Worm (Caenorhabditis elegans) whole organism, L1 larva: ENCODE measurements around the gene R07A4.4.

ENCODE experiments used
- C16A3.4 ChIP-seq: fragments of 150-350 bp; optimal IDR thresholded peaks from 2 replicates; lab custom pipeline; 2014; ENCODE audit warnings: missing biosample characterization, missing genetic modification characterization
- aha-1 ChIP-seq: fragments of 150-350 bp; optimal IDR thresholded peaks from 2 replicates; lab custom pipeline; 2014; ENCODE audit warnings: missing biosample characterization, missing genetic modification characterization
- aly-2 ChIP-seq: fragments of 150-350 bp; optimal IDR thresholded peaks from 2 replicates; lab custom pipeline; 2014; ENCODE audit warnings: missing biosample characterization, missing genetic modification characterization
- ama-1 ChIP-seq: fragments of 150-350 bp; optimal IDR thresholded peaks from 2 replicates; lab custom pipeline; 2014
- blmp-1 ChIP-seq: fragments of 150-350 bp; optimal IDR thresholded peaks from 2 replicates; lab custom pipeline; 2014; ENCODE audit warnings: missing biosample characterization, missing genetic modification characterization
- ceh-63 ChIP-seq: fragments of 200-800 bp; sonication (Bioruptor generic); optimal IDR thresholded peaks from 2 replicates; lab custom pipeline; 2018; ENCODE audit warnings: mild to moderate bottlenecking, missing genetic modification characterization, missing compliant biosample characterization
- ceh-82 ChIP-seq, 3 experiments: fragments of 150-350 bp in 1 of 3; sonication (generic microtip) in 2 of 3; optimal IDR thresholded peaks; 2 replicates each; lab custom pipeline; 2014 to 2017; ENCODE audit warnings: missing biosample characterization in 3 of 3, missing genetic modification characterization in 3 of 3
- ceh-88 ChIP-seq: fragments of 200-800 bp; sonication (Bioruptor generic); IDR thresholded peaks from 2 replicates; pipeline ENCODE4 v1.3.6; 2022; ENCODE audit warnings: missing genetic modification characterization, missing compliant biosample characterization
- ceh-90 ChIP-seq: sonication (generic microtip); optimal IDR thresholded peaks from 2 replicates; lab custom pipeline; 2016; ENCODE audit warnings: missing genetic modification characterization, missing compliant biosample characterization
- ces-1 ChIP-seq: fragments of 150-350 bp; optimal IDR thresholded peaks from 2 replicates; lab custom pipeline; 2014; ENCODE audit warnings: missing biosample characterization, missing genetic modification reagents, missing genetic modification characterization
- dpl-1 ChIP-seq, 3 experiments: fragments of 150-350 bp in 2 of 3; sonication (generic microtip) in 1 of 3; optimal IDR thresholded peaks; 2 replicates each; lab custom pipeline; 2014 to 2017; ENCODE audit warnings: missing biosample characterization in 3 of 3, missing genetic modification characterization in 3 of 3, missing genetic modification reagents in 3 of 3
- dsc-1 ChIP-seq: sonication (generic microtip); optimal IDR thresholded peaks from 2 replicates; lab custom pipeline; 2016; ENCODE audit warnings: mild to moderate bottlenecking, missing genetic modification characterization, missing compliant biosample characterization
- efl-1 ChIP-seq, 4 experiments: fragments of 150-350 bp; optimal IDR thresholded peaks in 3 of 4; peaks in 1 of 4; 1 replicate in 1 of 4; 2 replicates in 3 of 4; lab custom pipeline; 2014; ENCODE audit warnings: missing biosample characterization in 2 of 4, missing genetic modification characterization in 2 of 4, missing genetic modification reagents in 2 of 4
- egl-13 ChIP-seq: sonication (generic microtip); optimal IDR thresholded peaks from 2 replicates; lab custom pipeline; 2016; ENCODE audit warnings: missing genotype, missing genetic modification reagents, missing genetic modification characterization, missing compliant biosample characterization
- egl-27 ChIP-seq, 2 experiments: fragments of 150-350 bp in 1 of 2; sonication (generic microtip); optimal IDR thresholded peaks; 3 replicates each; lab custom pipeline; 2017 to 2018; ENCODE audit warnings: missing biosample characterization in 2 of 2, missing genetic modification characterization in 2 of 2, missing genetic modification reagents in 2 of 2
- elt-2 ChIP-seq: sonication (generic microtip); optimal IDR thresholded peaks from 2 replicates; lab custom pipeline; 2016; ENCODE audit warnings: missing genetic modification characterization, mild to moderate bottlenecking, inconsistent platforms, missing compliant biosample characterization, missing genetic modification reagents
- elt-3 ChIP-seq, 6 experiments: fragments of 150-350 bp in 1 of 6; sonication (generic microtip); optimal IDR thresholded peaks; 2 replicates each; lab custom pipeline; 2017 to 2018; ENCODE audit warnings: missing biosample characterization in 6 of 6, missing genetic modification characterization in 6 of 6, inconsistent platforms in 1 of 6
- ets-5 ChIP-seq: fragments of 200-800 bp; sonication (Bioruptor generic); IDR thresholded peaks from 2 replicates; pipeline ENCODE4 v1.3.6; 2022; ENCODE audit warnings: missing genetic modification characterization, missing compliant biosample characterization
- fkh-4 ChIP-seq: sonication (generic microtip); optimal IDR thresholded peaks from 2 replicates; lab custom pipeline; 2016; ENCODE audit warnings: missing compliant biosample characterization, missing genetic modification characterization, borderline replicate concordance
- fkh-8 ChIP-seq: sonication (generic microtip); optimal IDR thresholded peaks from 2 replicates; lab custom pipeline; 2016; ENCODE audit warnings: mild to moderate bottlenecking, missing genetic modification characterization, missing compliant biosample characterization
- fos-1 ChIP-seq: fragments of 150-350 bp; optimal IDR thresholded peaks from 2 replicates; lab custom pipeline; 2014; ENCODE audit warnings: missing biosample characterization, missing genetic modification characterization
- grh-1 ChIP-seq: fragments of 200-800 bp; sonication (Bioruptor generic); IDR thresholded peaks from 2 replicates; pipeline ENCODE4 v1.3.6; 2022; ENCODE audit warnings: missing genetic modification reagents, missing genetic modification characterization, missing compliant biosample characterization
- hlh-17 ChIP-seq: fragments of 200-800 bp; sonication (Bioruptor generic); optimal IDR thresholded peaks from 2 replicates; lab custom pipeline; 2018; ENCODE audit warnings: missing genetic modification characterization, mild to moderate bottlenecking, missing compliant biosample characterization, moderate library complexity, borderline replicate concordance
- hpl-2 ChIP-seq: fragments of 150-350 bp; optimal IDR thresholded peaks from 2 replicates; lab custom pipeline; 2014; ENCODE audit warnings: missing biosample characterization, missing genetic modification reagents, missing genetic modification characterization
- isw-1 ChIP-seq: fragments of 200-800 bp; sonication (Bioruptor generic); IDR thresholded peaks from 2 replicates; pipeline ENCODE4 v1.3.6; 2022; ENCODE audit warnings: missing genetic modification characterization, missing compliant biosample characterization
- lin-14 ChIP-seq: fragments of 200-800 bp; sonication (Bioruptor generic); optimal IDR thresholded peaks from 2 replicates; lab custom pipeline; 2018; ENCODE audit warnings: mild to moderate bottlenecking, missing genetic modification characterization, moderate library complexity, missing compliant biosample characterization
- lin-39 ChIP-seq: fragments of 150-350 bp; optimal IDR thresholded peaks from 2 replicates; lab custom pipeline; 2014; ENCODE audit warnings: missing biosample characterization, missing genetic modification reagents, missing genetic modification characterization
- lsy-2 ChIP-seq, 2 experiments: fragments of 150-350 bp; optimal IDR thresholded peaks; 2 replicates each; lab custom pipeline; 2014; ENCODE audit warnings: missing biosample characterization in 2 of 2, missing genetic modification characterization in 2 of 2
- mdl-1 ChIP-seq, 2 experiments: fragments of 150-350 bp; optimal IDR thresholded peaks; 2 replicates each; lab custom pipeline; 2014 to 2017; ENCODE audit warnings: missing biosample characterization in 2 of 2, missing genetic modification characterization in 2 of 2, inconsistent platforms in 1 of 2
- mef-2 ChIP-seq: fragments of 150-350 bp; optimal IDR thresholded peaks from 2 replicates; lab custom pipeline; 2014; ENCODE audit warnings: missing biosample characterization, missing genetic modification characterization
- nhr-11 ChIP-seq: fragments of 150-350 bp; optimal IDR thresholded peaks from 2 replicates; lab custom pipeline; 2014; ENCODE audit warnings: missing biosample characterization, missing genetic modification characterization
- nhr-19 ChIP-seq: fragments of 200-800 bp; sonication (Bioruptor generic); conservative IDR thresholded peaks from 2 replicates; pipeline ENCODE4 v1.3.6; 2022; ENCODE audit warnings: missing genetic modification characterization, missing compliant biosample characterization
- nhr-20 ChIP-seq: sonication (generic microtip); optimal IDR thresholded peaks from 2 replicates; lab custom pipeline; 2016; ENCODE audit warnings: mild to moderate bottlenecking, missing genetic modification characterization, missing compliant biosample characterization
- nhr-47 ChIP-seq: sonication (generic microtip); optimal IDR thresholded peaks from 2 replicates; lab custom pipeline; 2016; ENCODE audit warnings: mild to moderate bottlenecking, missing genetic modification characterization, moderate library complexity, missing compliant biosample characterization
- nhr-76 ChIP-seq: sonication (generic microtip); optimal IDR thresholded peaks from 2 replicates; lab custom pipeline; 2017; ENCODE audit warnings: missing biosample characterization, missing genetic modification characterization
- nhr-77 ChIP-seq: fragments of 150-350 bp; optimal IDR thresholded peaks from 2 replicates; lab custom pipeline; 2014; ENCODE audit warnings: missing biosample characterization, missing genetic modification characterization
- nhr-84 ChIP-seq: sonication (generic microtip); optimal IDR thresholded peaks from 2 replicates; lab custom pipeline; 2017; ENCODE audit warnings: missing biosample characterization, missing genetic modification characterization
- pag-3 ChIP-seq: sonication (generic microtip); optimal IDR thresholded peaks from 2 replicates; lab custom pipeline; 2017; ENCODE audit warnings: missing genetic modification characterization, mild to moderate bottlenecking, missing compliant biosample characterization, antibody characterized with exemption, borderline replicate concordance; ENCODE audit not compliant: insufficient read depth
- pax-3 ChIP-seq: fragments of 200-800 bp; sonication (Bioruptor generic); optimal IDR thresholded peaks from 2 replicates; lab custom pipeline; 2018; ENCODE audit warnings: mild to moderate bottlenecking, missing genetic modification characterization, moderate library complexity, missing compliant biosample characterization
- skn-1 ChIP-seq: fragments of 150-350 bp; optimal IDR thresholded peaks from 2 replicates; lab custom pipeline; 2014; ENCODE audit warnings: missing biosample characterization, missing genetic modification characterization
- snu-23 ChIP-seq: sonication (generic microtip); optimal IDR thresholded peaks from 2 replicates; lab custom pipeline; 2016; ENCODE audit warnings: missing genetic modification characterization, missing compliant biosample characterization
- sox-4 ChIP-seq: sonication (generic microtip); optimal IDR thresholded peaks from 2 replicates; lab custom pipeline; 2016; ENCODE audit warnings: missing genetic modification characterization, missing compliant biosample characterization
- swsn-7 ChIP-seq: sonication (generic microtip); optimal IDR thresholded peaks from 2 replicates; lab custom pipeline; 2016; ENCODE audit warnings: missing genetic modification characterization, missing compliant biosample characterization
- tlp-1 ChIP-seq: fragments of 150-350 bp; optimal IDR thresholded peaks from 2 replicates; lab custom pipeline; 2014; ENCODE audit warnings: missing biosample characterization, missing genetic modification characterization
- unc-130 ChIP-seq: fragments of 150-350 bp; optimal IDR thresholded peaks from 2 replicates; lab custom pipeline; 2017; ENCODE audit warnings: missing biosample characterization, missing genetic modification characterization, inconsistent platforms
- unc-86 ChIP-seq: sonication (generic microtip); optimal IDR thresholded peaks from 2 replicates; lab custom pipeline; 2016; ENCODE audit warnings: missing genetic modification characterization, missing compliant biosample characterization
- unc-98 ChIP-seq: fragments of 200-800 bp; sonication (Bioruptor generic); IDR thresholded peaks from 2 replicates; pipeline ENCODE4 v1.3.6; 2022; ENCODE audit warnings: missing genetic modification characterization, missing compliant biosample characterization
- vab-15 ChIP-seq: sonication (generic microtip); optimal IDR thresholded peaks from 2 replicates; lab custom pipeline; 2017; ENCODE audit warnings: missing genotype, mild to moderate bottlenecking, missing genetic modification characterization, missing compliant biosample characterization
- zag-1 ChIP-seq: fragments of 150-350 bp; optimal IDR thresholded peaks from 2 replicates; lab custom pipeline; 2014; ENCODE audit warnings: missing biosample characterization, missing genetic modification characterization
- zip-4 ChIP-seq: fragments of 200-800 bp; sonication (Bioruptor generic); optimal IDR thresholded peaks from 2 replicates; lab custom pipeline; 2018; ENCODE audit warnings: mild to moderate bottlenecking, missing genetic modification characterization, moderate library complexity, missing compliant biosample characterization

R07A4.4 gene

DNA sequence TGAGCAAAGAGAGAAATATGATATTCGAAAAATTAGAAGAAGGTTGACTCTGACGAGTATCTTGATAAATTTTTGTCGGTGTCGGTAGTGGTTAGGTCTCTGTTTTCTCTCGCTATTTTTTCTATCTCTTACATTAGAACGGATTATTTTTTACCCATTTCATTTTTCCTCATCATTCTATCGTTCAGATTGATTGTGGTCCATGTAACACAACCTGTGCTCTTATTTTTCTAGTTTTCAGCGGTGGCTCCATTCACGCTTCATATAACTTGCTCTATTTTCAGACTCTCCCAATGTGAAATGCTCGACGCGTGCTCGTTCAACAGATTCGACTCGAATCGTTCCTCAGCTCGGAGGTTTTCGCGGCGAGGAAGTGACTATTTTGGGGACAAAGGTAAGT is 23.5 kb downstream of the R07A4.4 start, which contains the start of gene egl-36:
TSS of gene egl-36 (plus strand) at position 301 of the 400 bp plus-strand sequence.
- TF ChIP-seq elt-3 (tag; optimal IDR thresholded peaks at IDR 0.05; lab: Kevin White, UChicago) (no peak), hlh-17 (no peak), ceh-88 (no peak), fkh-4 (tag; lab: Kevin White, UChicago) (no peak), lin-39 (tag; lab: Kevin White, UChicago) (no peak), zag-1 (no peak), ets-5 (no peak), ceh-90 (tag; lab: Kevin White, UChicago) (no peak), lin-14 (GFP tag; lab: Kevin White, UChicago) (no peak), elt-2 (tag; lab: Kevin White, UChicago) (no peak), nhr-11 (tag; lab: Kevin White, UChicago) (no peak), snu-23 (GFP tag; lab: Kevin White, UChicago) (no peak), unc-86 (tag; lab: Kevin White, UChicago) (no peak), skn-1 (no peak)

DNA sequence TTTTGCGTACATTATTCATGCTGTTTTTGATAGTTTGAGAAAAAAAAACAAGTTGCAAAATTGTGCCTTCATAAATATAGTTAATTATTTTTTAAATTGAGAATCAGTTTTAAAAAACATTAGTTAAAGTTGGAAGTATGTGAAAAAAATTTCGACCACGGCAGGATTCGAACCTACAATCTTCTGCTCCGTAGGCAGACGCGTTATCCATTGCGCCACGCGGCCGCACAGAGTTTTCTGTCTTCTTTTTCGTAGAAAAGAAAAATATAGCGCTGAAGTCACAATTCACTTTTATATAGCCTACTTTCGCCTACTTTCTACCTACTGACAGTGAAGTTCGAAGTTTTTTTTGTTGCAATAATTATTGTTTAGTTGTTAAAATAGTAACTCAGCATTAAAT is 25.7 kb downstream of the R07A4.4 start:
- TF ChIP-seq swsn-7 (tag; lab: Kevin White, UChicago) (peak; percentile 0), nhr-19 (GFP tag; lab: Robert Waterston, UW) (peak; percentile 14; the same call in 1 of the 2 replicates), unc-86 (tag; lab: Kevin White, UChicago) (no peak), ceh-88 (no peak), nhr-77 (no peak), C16A3.4 (tag; lab: Kevin White, UChicago) (peak; percentile 18), efl-1 (optimal IDR thresholded peaks at IDR 0.05; lab: Kevin White, UChicago) (no peak), efl-1 (GFP tag; optimal IDR thresholded peaks at IDR 0.05 in 1 of 2; lab: Kevin White, UChicago) (peak in 1 of 2 experiments; percentile 76), lin-14 (GFP tag; lab: Kevin White, UChicago) (peak; percentile 26), aly-2 (tag; lab: Kevin White, UChicago) (no peak), nhr-11 (tag; lab: Kevin White, UChicago) (no peak), fkh-8 (tag; lab: Kevin White, UChicago) (no peak), unc-98 (GFP tag; lab: Robert Waterston, UW) (no peak), pax-3 (tag; lab: Kevin White, UChicago) (no peak), aha-1 (tag; lab: Kevin White, UChicago) (no peak), sox-4 (tag; lab: Kevin White, UChicago) (no peak), snu-23 (GFP tag; lab: Kevin White, UChicago) (peak; percentile 46), dpl-1 (GFP tag; optimal IDR thresholded peaks at IDR 0.05; lab: Kevin White, UChicago) (no peak), blmp-1 (tag; lab: Kevin White, UChicago) (no peak), vab-15 (tag; lab: Kevin White, UChicago) (no peak), ceh-63 (no peak), ets-5 (no peak), lsy-2 (tag; optimal IDR thresholded peaks at IDR 0.05; lab: Kevin White, UChicago) (no peak), grh-1 (GFP tag; lab: Robert Waterston, UW) (no peak), nhr-76 (tag; lab: Kevin White, UChicago) (no peak), ces-1 (GFP tag; lab: Kevin White, UChicago) (no peak), ceh-82 (tag; optimal IDR thresholded peaks at IDR 0.05; lab: Kevin White, UChicago) (no peak), dsc-1 (tag; lab: Kevin White, UChicago) (no peak), fos-1 (no peak), mef-2 (tag; lab: Kevin White, UChicago) (no peak), nhr-47 (peak; percentile 32), egl-27 (tag; optimal IDR thresholded peaks at IDR 0.05; lab: Kevin White, UChicago) (no peak), egl-13 (tag; lab: Kevin White, UChicago) (no peak), unc-130 (tag; lab: Kevin White, UChicago) (no peak), nhr-20 (tag; lab: Kevin White, UChicago) (peak; percentile 40), mdl-1 (tag; optimal IDR thresholded peaks at IDR 0.05; lab: Kevin White, UChicago) (no peak), pag-3 (no peak), ceh-90 (tag; lab: Kevin White, UChicago) (no peak), ama-1 (lab: Kevin White, UChicago) (no peak), elt-3 (tag; optimal IDR thresholded peaks at IDR 0.05; lab: Kevin White, UChicago) (no peak), tlp-1 (tag; lab: Kevin White, UChicago) (no peak), hpl-2 (GFP tag; lab: Kevin White, UChicago) (no peak), nhr-84 (tag; lab: Kevin White, UChicago) (no peak), isw-1 (GFP tag; lab: Robert Waterston, UW) (no peak), zip-4 (GFP tag; lab: Kevin White, UChicago) (no peak)
